Fruit fly (Drosophila melanogaster): ENCODE data around the gene RpL34b.
A peak's percentile ranks its signal among the peaks of the same experiment; 100 is the strongest.

RpL34b gene

DNA sequence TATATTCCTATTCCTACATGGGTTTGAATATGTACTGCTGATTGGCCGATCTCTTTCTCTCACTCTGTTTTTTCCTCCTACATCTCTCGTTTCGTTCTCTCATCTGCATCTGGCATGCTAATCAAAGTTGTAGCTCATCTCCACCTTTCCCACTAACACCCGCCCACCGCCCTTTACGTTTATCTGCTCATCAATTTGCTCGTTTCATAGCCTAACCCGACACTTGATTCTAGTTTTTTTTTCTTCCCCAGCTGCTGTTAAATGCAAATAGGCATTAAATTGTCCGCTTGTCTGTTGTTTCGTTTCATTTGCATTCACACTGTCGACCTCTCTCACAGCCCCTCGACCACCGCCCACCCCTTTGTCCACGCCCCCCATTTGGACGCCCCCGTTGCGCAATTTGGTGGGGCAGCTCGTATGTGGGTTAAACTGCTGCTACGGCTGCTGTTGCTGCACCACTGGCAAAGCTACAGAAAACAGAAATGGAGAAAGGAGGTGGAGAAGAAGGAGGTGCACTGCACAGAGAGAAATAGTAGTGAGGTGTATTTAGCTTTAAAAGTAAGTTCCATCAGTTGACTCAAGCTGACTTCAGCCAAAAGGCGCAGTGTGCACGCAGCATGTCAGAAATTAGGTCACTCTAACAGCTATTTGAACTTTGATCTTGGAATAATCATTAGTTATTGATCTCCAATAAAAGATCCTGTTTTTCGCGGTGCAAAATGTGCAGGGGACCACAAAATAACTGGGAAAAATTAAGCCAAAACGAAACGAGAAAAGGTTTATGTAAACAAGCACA is 19.6 kb upstream of the RpL34b start:
- TF ChIP-seq tj (GFP tag; optimal IDR thresholded peaks at IDR 0.05) (peak; percentile 64), toe (GFP tag; optimal IDR thresholded peaks at IDR 0.05) (no peak), CG7045 (GFP tag; optimal IDR thresholded peaks at IDR 0.05) (peak; percentile 18), CG11617 (GFP tag; optimal IDR thresholded peaks at IDR 0.05) (peak; percentile 45), cic (GFP tag; optimal IDR thresholded peaks at IDR 0.05) (peak; percentile 91), CG7101 (tag; optimal IDR thresholded peaks at IDR 0.05) (peak; percentile 34), Clk (GFP tag; optimal IDR thresholded peaks at IDR 0.05) (no peak), CG5204 (GFP tag; optimal IDR thresholded peaks at IDR 0.05) (no peak), pad (GFP tag; optimal IDR thresholded peaks at IDR 0.05) (peak; percentile 55), CG33017 (tag; optimal IDR thresholded peaks at IDR 0.05) (peak; percentile 10), kay (GFP tag; ENCODE audit: borderline replicate concordance) (no peak), CG12768 (GFP tag; optimal IDR thresholded peaks at IDR 0.05) (peak; percentile 73), Mnt (GFP tag; optimal IDR thresholded peaks at IDR 0.05) (peak; percentile 13), CG1620 (GFP tag; optimal IDR thresholded peaks at IDR 0.05) (no peak), cnc (optimal IDR thresholded peaks at IDR 0.05) (no peak), Crg-1 (GFP tag; optimal IDR thresholded peaks at IDR 0.05) (no peak), ovo (GFP tag; optimal IDR thresholded peaks at IDR 0.05) (peak; percentile 36), CG14711 (tag; optimal IDR thresholded peaks at IDR 0.05) (peak; percentile 14), bab1 (GFP tag; optimal IDR thresholded peaks at IDR 0.05) (no peak), Hr96 (GFP tag; optimal IDR thresholded peaks at IDR 0.05) (no peak)

dm6 chr3R:9419300-9419652 is 18.2 kb upstream of the RpL34b start:
- TF ChIP-seq cic (GFP tag; optimal IDR thresholded peaks at IDR 0.05) = peak; percentile 73
- TF ChIP-seq bab1 (GFP tag; optimal IDR thresholded peaks at IDR 0.05) = no peak
- no peak for TF ChIP-seq kay (GFP tag; ENCODE audit: borderline replicate concordance)
- peak; percentile 47 for TF ChIP-seq tj (GFP tag; optimal IDR thresholded peaks at IDR 0.05)
- no peak for TF ChIP-seq ovo (GFP tag; optimal IDR thresholded peaks at IDR 0.05)
- peak; percentile 95 for TF ChIP-seq Mnt (GFP tag; optimal IDR thresholded peaks at IDR 0.05)
- no peak for TF ChIP-seq CG5204 (GFP tag; optimal IDR thresholded peaks at IDR 0.05)
- peak; percentile 47 for TF ChIP-seq CG12768 (GFP tag; optimal IDR thresholded peaks at IDR 0.05)
- TF ChIP-seq cnc (optimal IDR thresholded peaks at IDR 0.05) = no peak
- peak; percentile 17 for TF ChIP-seq pad (GFP tag; optimal IDR thresholded peaks at IDR 0.05)
- TF ChIP-seq Clk (GFP tag; optimal IDR thresholded peaks at IDR 0.05) = peak; percentile 56
- TF ChIP-seq toe (GFP tag; optimal IDR thresholded peaks at IDR 0.05) = no peak
- TF ChIP-seq CG7045 (GFP tag; optimal IDR thresholded peaks at IDR 0.05) = peak; percentile 9
- TF ChIP-seq CG11617 (GFP tag; optimal IDR thresholded peaks at IDR 0.05) = peak; percentile 1
- TF ChIP-seq CG7101 (tag; optimal IDR thresholded peaks at IDR 0.05) = no peak
- peak; percentile 28 for TF ChIP-seq CG33017 (tag; optimal IDR thresholded peaks at IDR 0.05)
- no peak for TF ChIP-seq Hr96 (GFP tag; optimal IDR thresholded peaks at IDR 0.05)
- TF ChIP-seq CG14711 (tag; optimal IDR thresholded peaks at IDR 0.05) = peak; percentile 17
- TF ChIP-seq Crg-1 (GFP tag; optimal IDR thresholded peaks at IDR 0.05) = peak; percentile 10
- TF ChIP-seq CG1620 (GFP tag; optimal IDR thresholded peaks at IDR 0.05) = no peak

dm6 chr3R:9418373-9419299 is 17.6 kb upstream of the RpL34b start:
- TF ChIP-seq kay (GFP tag; ENCODE audit: borderline replicate concordance) = peak; percentile 73
- TF ChIP-seq ovo (GFP tag; optimal IDR thresholded peaks at IDR 0.05) = no peak
- peak; percentile 56 for TF ChIP-seq tj (GFP tag; optimal IDR thresholded peaks at IDR 0.05)

DNA sequence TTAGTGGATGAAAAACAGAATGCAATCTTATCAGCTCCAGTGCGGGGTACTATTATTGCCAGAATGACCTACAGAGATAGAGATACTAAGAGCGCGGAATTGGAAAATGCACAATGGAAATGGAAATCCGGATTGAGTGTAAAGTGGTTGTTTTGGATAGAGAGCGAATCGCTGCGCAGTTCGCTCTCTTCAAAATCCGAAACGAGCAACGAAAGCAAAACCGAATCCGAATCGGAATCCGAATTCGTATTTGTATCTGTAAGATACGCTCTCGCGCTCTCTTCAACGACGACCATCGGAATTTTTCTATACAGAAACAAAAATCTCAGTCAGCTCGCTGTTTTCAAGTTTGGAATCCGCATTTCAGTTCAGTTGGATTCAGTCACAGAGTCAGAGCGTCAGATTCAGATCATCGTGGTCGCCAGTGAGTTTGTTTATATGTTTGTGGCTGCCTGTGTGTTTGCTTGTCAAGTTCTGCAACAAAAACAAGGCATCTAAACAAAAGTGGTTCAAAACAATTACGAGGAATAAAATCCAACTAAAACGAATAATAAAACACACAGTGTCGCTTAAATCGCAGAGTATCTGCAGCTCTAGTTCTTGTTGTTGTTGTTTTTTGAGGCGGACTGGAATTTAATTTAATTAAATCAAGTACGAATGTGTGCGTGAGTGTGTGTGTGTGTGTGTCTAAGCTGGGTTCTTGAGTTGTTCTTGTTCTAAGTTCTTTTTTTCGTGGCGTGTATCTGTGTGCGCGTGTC is 16.7 kb upstream of the RpL34b start, which contains the start of gene ps:
Gene ps, plus strand, starts transcription at position 364 of the 758 bp plus-strand sequence.
- TF ChIP-seq CG12768 (GFP tag; optimal IDR thresholded peaks at IDR 0.05) = peak; percentile 2
- TF ChIP-seq CG5204 (GFP tag; optimal IDR thresholded peaks at IDR 0.05) = no peak
- TF ChIP-seq kay (GFP tag; ENCODE audit: borderline replicate concordance) = no peak
- no peak for TF ChIP-seq CG7101 (tag; optimal IDR thresholded peaks at IDR 0.05)
- peak; percentile 6 for TF ChIP-seq pad (GFP tag; optimal IDR thresholded peaks at IDR 0.05)
- no peak for TF ChIP-seq Clk (GFP tag; optimal IDR thresholded peaks at IDR 0.05)
- no peak for TF ChIP-seq Hr96 (GFP tag; optimal IDR thresholded peaks at IDR 0.05)
- TF ChIP-seq cic (GFP tag; optimal IDR thresholded peaks at IDR 0.05) = peak; percentile 57
- TF ChIP-seq cnc (optimal IDR thresholded peaks at IDR 0.05) = no peak
- peak; percentile 43 for TF ChIP-seq CG7045 (GFP tag; optimal IDR thresholded peaks at IDR 0.05)
- TF ChIP-seq tj (GFP tag; optimal IDR thresholded peaks at IDR 0.05) = peak; percentile 71
- peak; percentile 19 for TF ChIP-seq bab1 (GFP tag; optimal IDR thresholded peaks at IDR 0.05)
- TF ChIP-seq Crg-1 (GFP tag; optimal IDR thresholded peaks at IDR 0.05) = no peak
- no peak for TF ChIP-seq CG1620 (GFP tag; optimal IDR thresholded peaks at IDR 0.05)
- no peak for TF ChIP-seq toe (GFP tag; optimal IDR thresholded peaks at IDR 0.05)
- TF ChIP-seq CG33017 (tag; optimal IDR thresholded peaks at IDR 0.05) = peak; percentile 30
- TF ChIP-seq ovo (GFP tag; optimal IDR thresholded peaks at IDR 0.05) = no peak
- peak; percentile 77 for TF ChIP-seq Mnt (GFP tag; optimal IDR thresholded peaks at IDR 0.05)
- TF ChIP-seq CG14711 (tag; optimal IDR thresholded peaks at IDR 0.05) = no peak
- TF ChIP-seq CG11617 (GFP tag; optimal IDR thresholded peaks at IDR 0.05) = peak; percentile 40

- TF ChIP-seq cnc (optimal IDR thresholded peaks at IDR 0.05) (no peak), kay (GFP tag; ENCODE audit: borderline replicate concordance) (peak; percentile 77)
Observed at dm6 chr3R:9416951-9417350, 15.9 kb upstream of the RpL34b start.

Data from whole organism, adult.